Worm (Caenorhabditis elegans): ENCODE measurements around the gene phf-15.
A peak's percentile ranks its signal among the peaks of the same experiment; 100 is the strongest.

DNA sequence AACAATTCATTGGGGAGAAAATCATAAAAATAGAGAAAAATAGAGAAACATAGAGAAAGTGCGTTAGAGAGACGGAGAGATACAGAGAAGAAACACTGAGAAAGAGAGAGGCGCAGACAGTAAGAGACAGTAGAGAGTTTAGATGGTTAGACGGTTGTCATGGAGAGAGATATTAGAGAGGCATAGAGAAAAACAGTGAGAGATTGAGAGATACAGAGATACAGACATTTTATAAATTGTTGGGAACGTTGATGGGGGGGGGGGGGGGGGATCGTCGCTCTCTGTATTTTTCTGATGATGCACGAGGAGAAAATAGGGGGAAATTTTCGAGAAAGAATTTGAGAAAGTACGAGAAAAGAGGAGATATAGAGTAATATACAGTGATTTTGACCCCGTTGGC is 43.3 kb upstream of the phf-15 start:
- TF ChIP-seq cog-1 (tag; optimal IDR thresholded peaks at IDR 0.05): peak; percentile 55
- no peak for TF ChIP-seq med-1 (GFP tag; optimal IDR thresholded peaks at IDR 0.05; ENCODE audit: insufficient read depth)
- no peak for TF ChIP-seq tab-1 (GFP tag; IDR thresholded peaks at IDR 0.05)
- no peak for TF ChIP-seq ref-1 (GFP tag; conservative IDR thresholded peaks at IDR 0.05)
- TF ChIP-seq flt-1 (GFP tag; IDR thresholded peaks at IDR 0.05): no peak
